Worm (Caenorhabditis elegans): ENCODE data around the gene K08E4.3.

Gene K08E4.3

ce11 chrIV:12088898-12089297, 31.4 kb downstream of the K08E4.3 start:
- TF ChIP-seq dpl-1 (GFP tag; optimal IDR thresholded peaks at IDR 0.05) (peak in 1 of 3 experiments; percentile 55), efl-1 (optimal IDR thresholded peaks at IDR 0.05) (peak; percentile 43 to 61), efl-1 (GFP tag; optimal IDR thresholded peaks at IDR 0.05 in 1 of 2) (peak; percentile 42 to 84), nhr-20 (tag; optimal IDR thresholded peaks at IDR 0.05) (peak; percentile 16), lin-14 (GFP tag; optimal IDR thresholded peaks at IDR 0.05) (no peak), rnt-1 (tag; optimal IDR thresholded peaks at IDR 0.05) (peak; percentile 42), isw-1 (GFP tag; IDR thresholded peaks at IDR 0.05) (no peak), irx-1 (tag; optimal IDR thresholded peaks at IDR 0.05) (no peak), ceh-8 (GFP tag; optimal IDR thresholded peaks at IDR 0.05) (no peak), lir-3 (tag; optimal IDR thresholded peaks at IDR 0.05; ENCODE audit: poor library complexity) (no peak), hlh-17 (GFP tag; optimal IDR thresholded peaks at IDR 0.05; ENCODE audit: borderline replicate concordance) (no peak), nhr-28 (tag; optimal IDR thresholded peaks at IDR 0.05) (no peak), unc-86 (tag; optimal IDR thresholded peaks at IDR 0.05) (no peak), unc-130 (tag; optimal IDR thresholded peaks at IDR 0.05) (no peak), ama-1 (optimal IDR thresholded peaks at IDR 0.05) (no peak), pqm-1 (tag; optimal IDR thresholded peaks at IDR 0.05) (no peak), alr-1 (tag; optimal IDR thresholded peaks at IDR 0.05; ENCODE audit: borderline replicate concordance) (no peak), unc-98 (GFP tag; IDR thresholded peaks at IDR 0.05) (no peak), mab-9 (GFP tag; IDR thresholded peaks at IDR 0.05) (no peak), sptf-1 (tag; optimal IDR thresholded peaks at IDR 0.05) (no peak), lin-13 (GFP tag; optimal IDR thresholded peaks at IDR 0.05) (no peak), ztf-4 (tag; optimal IDR thresholded peaks at IDR 0.05) (no peak), ceh-63 (GFP tag; optimal IDR thresholded peaks at IDR 0.05) (no peak), nhr-12 (tag; optimal IDR thresholded peaks at IDR 0.05) (no peak), Y116A8C.19 (tag; optimal IDR thresholded peaks at IDR 0.05; ENCODE audit: borderline replicate concordance) (no peak), efl-3 (GFP tag; optimal IDR thresholded peaks at IDR 0.05) (no peak), unc-30 (tag; optimal IDR thresholded peaks at IDR 0.05) (no peak), vab-15 (tag; optimal IDR thresholded peaks at IDR 0.05) (no peak), aha-1 (tag; optimal IDR thresholded peaks at IDR 0.05) (no peak), lin-15B (tag; optimal IDR thresholded peaks at IDR 0.05) (peak; percentile 70), mep-1 (tag; optimal IDR thresholded peaks at IDR 0.05) (peak; percentile 69), elt-3 (tag; optimal IDR thresholded peaks at IDR 0.05) (no peak), elt-2 (tag; optimal IDR thresholded peaks at IDR 0.05) (no peak), fos-1 (tag; optimal IDR thresholded peaks at IDR 0.05) (peak; percentile 7), C34B4.2 (tag; optimal IDR thresholded peaks at IDR 0.05) (no peak), nhr-90 (tag; optimal IDR thresholded peaks at IDR 0.05; ENCODE audit: poor library complexity) (no peak), egl-13 (tag; optimal IDR thresholded peaks at IDR 0.05) (no peak), ceh-88 (GFP tag; IDR thresholded peaks at IDR 0.05) (no peak), C16A3.4 (tag; optimal IDR thresholded peaks at IDR 0.05) (peak; percentile 27), grh-1 (GFP tag; IDR thresholded peaks at IDR 0.05) (no peak), blmp-1 (tag; optimal IDR thresholded peaks at IDR 0.05) (peak; percentile 96), nhr-84 (tag; optimal IDR thresholded peaks at IDR 0.05) (no peak), egl-27 (tag; optimal IDR thresholded peaks at IDR 0.05) (no peak), skn-1 (tag; optimal IDR thresholded peaks at IDR 0.05) (no peak), tlp-1 (tag; optimal IDR thresholded peaks at IDR 0.05) (no peak), ceh-90 (tag; optimal IDR thresholded peaks at IDR 0.05) (no peak), aly-2 (tag; optimal IDR thresholded peaks at IDR 0.05) (peak; percentile 43), hlh-4 (tag; optimal IDR thresholded peaks at IDR 0.05) (no peak), ceh-82 (tag; optimal IDR thresholded peaks at IDR 0.05) (peak in 1 of 3 experiments; percentile 36), nhr-71 (tag; optimal IDR thresholded peaks at IDR 0.05) (peak; percentile 43), zip-4 (GFP tag; optimal IDR thresholded peaks at IDR 0.05) (no peak), lsy-2 (tag; optimal IDR thresholded peaks at IDR 0.05) (peak; percentile 19 to 71), snu-23 (GFP tag; optimal IDR thresholded peaks at IDR 0.05) (peak; percentile 34), ets-5 (GFP tag; IDR thresholded peaks at IDR 0.05) (no peak)
